Worm (Caenorhabditis elegans) whole organism, L1 larva: ENCODE measurements around the gene Y49F6B.14.

Experiments used
- hpl-2 ChIP-seq: fragments of 150-350 bp; optimal IDR thresholded peaks from 2 replicates; lab custom pipeline; 2014; ENCODE audit warnings: missing biosample characterization, missing genetic modification reagents, missing genetic modification characterization
- ztf-4 ChIP-seq: fragments of 150-350 bp; optimal IDR thresholded peaks from 2 replicates; lab custom pipeline; 2014; ENCODE audit warnings: missing biosample characterization, missing genetic modification characterization

- TF ChIP-seq hpl-2 (GFP tag; lab: Kevin White, UChicago) (no peak), ztf-4 (tag; lab: Kevin White, UChicago) (no peak)
These were observed 42.5 kb downstream of the Y49F6B.14 start, which contains the start of gene Y49F6B.6 for ce11 chrII:3472817-3473216.
